Worm (Caenorhabditis elegans): ENCODE data around the gene clc-33.

ce11 chrII:825521-825920 is 14.7 kb upstream of the clc-33 start, which contains the start of gene F28A10.1:
- no peak for TF ChIP-seq gei-17 (GFP tag; optimal IDR thresholded peaks at IDR 0.05)
- TF ChIP-seq dpl-1 (GFP tag; optimal IDR thresholded peaks at IDR 0.05) = no peak
- no peak for TF ChIP-seq atf-7 (tag; optimal IDR thresholded peaks at IDR 0.05)
- TF ChIP-seq unc-62 (GFP tag; optimal IDR thresholded peaks at IDR 0.05) = no peak
- no peak for TF ChIP-seq madf-6 (GFP tag; IDR thresholded peaks at IDR 0.05)
- no peak for TF ChIP-seq ztf-3 (GFP tag; optimal IDR thresholded peaks at IDR 0.05)
- TF ChIP-seq nhr-27 (tag; optimal IDR thresholded peaks at IDR 0.05) = no peak
- TF ChIP-seq ztf-6 (GFP tag; IDR thresholded peaks at IDR 0.05) = no peak
- TF ChIP-seq ceh-27 (GFP tag; optimal IDR thresholded peaks at IDR 0.05) = no peak
- no peak for TF ChIP-seq mes-4 (tag; optimal IDR thresholded peaks at IDR 0.05)
- TF ChIP-seq tbx-9 (tag; optimal IDR thresholded peaks at IDR 0.05; ENCODE audit: borderline replicate concordance) = no peak
- TF ChIP-seq B0336.3 (GFP tag; IDR thresholded peaks at IDR 0.05) = no peak
- no peak for TF ChIP-seq F55B11.4 (tag; optimal IDR thresholded peaks at IDR 0.05; ENCODE audit: borderline replicate concordance, insufficient read depth)
